Worm (Caenorhabditis elegans): ENCODE results near the gene Y22D7AL.16.

Gene Y22D7AL.16

DNA sequence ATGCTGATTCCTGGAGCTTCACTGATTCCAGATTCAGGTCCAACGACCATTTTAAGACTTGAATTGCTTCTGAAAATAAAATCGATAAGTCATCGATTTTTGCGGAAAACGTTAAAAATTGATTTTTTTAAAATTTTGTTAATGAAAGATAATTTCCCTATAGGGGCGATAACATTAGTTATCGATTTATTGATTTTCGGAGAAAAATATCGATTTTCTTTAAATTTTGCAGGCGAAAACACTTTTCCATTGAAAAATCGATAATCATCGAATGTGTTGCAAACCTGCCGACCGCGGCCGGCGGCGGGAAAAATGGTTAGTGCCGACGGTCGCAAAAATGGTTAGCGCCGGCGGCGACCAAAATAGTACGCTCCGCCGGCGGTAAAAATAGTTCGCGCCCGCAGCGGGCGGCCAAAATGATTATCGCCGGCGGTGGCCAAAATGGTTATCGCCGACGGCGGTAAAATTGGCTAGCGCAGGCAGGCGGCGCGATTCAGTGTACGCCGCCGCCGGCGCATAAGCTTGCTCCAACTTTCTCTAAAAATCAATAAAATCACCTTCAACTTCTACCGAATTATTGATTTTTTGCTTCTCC, 51.9 kb downstream of the Y22D7AL.16 start:
- TF ChIP-seq ceh-28 (tag; optimal IDR thresholded peaks at IDR 0.05) (peak; percentile 94), ztf-11 (tag; optimal IDR thresholded peaks at IDR 0.05) (no peak), tbx-2 (tag; optimal IDR thresholded peaks at IDR 0.05) (no peak), lsy-12 (tag; optimal IDR thresholded peaks at IDR 0.05) (no peak), fkh-2 (tag; optimal IDR thresholded peaks at IDR 0.05) (no peak), nhr-67 (tag; optimal IDR thresholded peaks at IDR 0.05) (no peak), R02D3.7 (tag; optimal IDR thresholded peaks at IDR 0.05) (no peak), mdl-1 (tag; optimal IDR thresholded peaks at IDR 0.05) (no peak), ama-1 (optimal IDR thresholded peaks at IDR 0.05) (no peak)
